Worm (Caenorhabditis elegans): ENCODE data around the gene cah-2.

Gene cah-2

ce11 chrII:7528210-7528609, 45.3 kb upstream of the cah-2 start:
- TF ChIP-seq nhr-23 (tag; optimal IDR thresholded peaks at IDR 0.05): no peak
- no peak for TF ChIP-seq ztf-11 (tag; optimal IDR thresholded peaks at IDR 0.05)
- TF ChIP-seq R02D3.7 (tag; optimal IDR thresholded peaks at IDR 0.05): no peak
- no peak for TF ChIP-seq zag-1 (tag; optimal IDR thresholded peaks at IDR 0.05)
- TF ChIP-seq mdl-1 (tag; optimal IDR thresholded peaks at IDR 0.05): peak in 1 of 2 experiments; percentile 53
- TF ChIP-seq nhr-12 (tag; optimal IDR thresholded peaks at IDR 0.05): no peak
- TF ChIP-seq elt-1 (tag; optimal IDR thresholded peaks at IDR 0.05): no peak
- no peak for TF ChIP-seq F13H6.1 (tag; optimal IDR thresholded peaks at IDR 0.05)
- peak; percentile 64 for TF ChIP-seq gmeb-1 (tag; optimal IDR thresholded peaks at IDR 0.05)
- peak; percentile 87 for TF ChIP-seq blmp-1 (tag; optimal IDR thresholded peaks at IDR 0.05; ENCODE audit: insufficient read depth)
- TF ChIP-seq sma-9 (GFP tag; optimal IDR thresholded peaks at IDR 0.05): peak; percentile 98
- TF ChIP-seq sma-9 (tag; optimal IDR thresholded peaks at IDR 0.05): no peak
- TF ChIP-seq nhr-25 (tag; optimal IDR thresholded peaks at IDR 0.05): no peak
- TF ChIP-seq ama-1 (optimal IDR thresholded peaks at IDR 0.05): no peak
- TF ChIP-seq ztf-1 (GFP tag; conservative IDR thresholded peaks at IDR 0.05): no peak
- TF ChIP-seq sem-4 (tag; optimal IDR thresholded peaks at IDR 0.05): no peak
- TF ChIP-seq mab-5 (tag; optimal IDR thresholded peaks at IDR 0.05): no peak
- no peak for TF ChIP-seq snpc-4 (tag; optimal IDR thresholded peaks at IDR 0.05)
- peak; percentile 66 for TF ChIP-seq fos-1 (tag; optimal IDR thresholded peaks at IDR 0.05)
- no peak for TF ChIP-seq skn-1 (tag; optimal IDR thresholded peaks at IDR 0.05)
- no peak for TF ChIP-seq unc-55 (GFP tag; optimal IDR thresholded peaks at IDR 0.05)
- TF ChIP-seq egl-27 (tag; optimal IDR thresholded peaks at IDR 0.05): no peak
- TF ChIP-seq ceh-82 (tag; optimal IDR thresholded peaks at IDR 0.05): no peak
- no peak for TF ChIP-seq dmd-4 (tag; optimal IDR thresholded peaks at IDR 0.05)
- no peak for TF ChIP-seq elt-3 (tag; optimal IDR thresholded peaks at IDR 0.05)
- TF ChIP-seq sma-3 (GFP tag; optimal IDR thresholded peaks at IDR 0.05): peak; percentile 93
- TF ChIP-seq nhr-129 (tag; optimal IDR thresholded peaks at IDR 0.05): peak; percentile 71
- TF ChIP-seq nhr-6 (tag; optimal IDR thresholded peaks at IDR 0.05): no peak
- no peak for TF ChIP-seq lin-11 (tag; optimal IDR thresholded peaks at IDR 0.05)
- no peak for TF ChIP-seq lin-39 (tag; optimal IDR thresholded peaks at IDR 0.05)
- no peak for TF ChIP-seq nhr-77 (tag; optimal IDR thresholded peaks at IDR 0.05)
- peak; percentile 76 for TF ChIP-seq crh-2 (tag; optimal IDR thresholded peaks at IDR 0.05)
- TF ChIP-seq Y55F3AM.14 (GFP tag; optimal IDR thresholded peaks at IDR 0.05): no peak
- no peak for TF ChIP-seq ceh-16 (tag; optimal IDR thresholded peaks at IDR 0.05)
- no peak for TF ChIP-seq C34F6.9 (tag; optimal IDR thresholded peaks at IDR 0.05)
- no peak for TF ChIP-seq nhr-237 (tag; optimal IDR thresholded peaks at IDR 0.05)
- TF ChIP-seq mbf-1 (tag; optimal IDR thresholded peaks at IDR 0.05): no peak
- no peak for TF ChIP-seq nhr-11 (tag; optimal IDR thresholded peaks at IDR 0.05)
- TF ChIP-seq peb-1 (tag; optimal IDR thresholded peaks at IDR 0.05): no peak
- no peak for TF ChIP-seq aly-2 (tag; optimal IDR thresholded peaks at IDR 0.05)
- TF ChIP-seq ZK546.5 (tag; optimal IDR thresholded peaks at IDR 0.05): no peak
- no peak for TF ChIP-seq lsy-2 (tag; optimal IDR thresholded peaks at IDR 0.05)
- no peak for TF ChIP-seq unc-39 (tag; optimal IDR thresholded peaks at IDR 0.05)
- no peak for TF ChIP-seq unc-62 (GFP tag; optimal IDR thresholded peaks at IDR 0.05)
- TF ChIP-seq nhr-10 (tag; optimal IDR thresholded peaks at IDR 0.05): no peak
- no peak for TF ChIP-seq alr-1 (tag; optimal IDR thresholded peaks at IDR 0.05)
- TF ChIP-seq nhr-21 (tag; optimal IDR thresholded peaks at IDR 0.05): peak; percentile 83
- no peak for TF ChIP-seq lin-13 (GFP tag; optimal IDR thresholded peaks at IDR 0.05)
- TF ChIP-seq ztf-4 (tag; optimal IDR thresholded peaks at IDR 0.05): no peak

- TF ChIP-seq C34F6.9 (tag; optimal IDR thresholded peaks at IDR 0.05) (no peak), ama-1 (optimal IDR thresholded peaks at IDR 0.05) (no peak)
Measured at ce11 chrII:7525458-7525857, 42.5 kb upstream of the cah-2 start, which contains the start of the genes ZK1290.7 and rnh-1.1. ZK1290.7 (minus strand) TSS chrII:7525558. rnh-1.1 (plus strand) TSS chrII:7525738.

All from whole organism, L2 larva.